Fruit fly (Drosophila melanogaster): Measurements from ENCODE around the gene Prosbeta5R2.

- TF ChIP-seq CG2889 (GFP tag; IDR thresholded peaks at IDR 0.05) (no peak), ssp (GFP tag; IDR thresholded peaks at IDR 0.05) (no peak), CG10431 (GFP tag; optimal IDR thresholded peaks at IDR 0.05) (no peak), CG10209 (GFP tag; optimal IDR thresholded peaks at IDR 0.05) (no peak), chn (GFP tag; optimal IDR thresholded peaks at IDR 0.05) (no peak), CG3847 (GFP tag; IDR thresholded peaks at IDR 0.05) (no peak), CG34422 (GFP tag; IDR thresholded peaks at IDR 0.05) (no peak), CG4820 (GFP tag; optimal IDR thresholded peaks at IDR 0.05) (no peak), pita (GFP tag; optimal IDR thresholded peaks at IDR 0.05) (no peak), run (tag; optimal IDR thresholded peaks at IDR 0.05) (no peak), CG13775 (GFP tag; optimal IDR thresholded peaks at IDR 0.05) (no peak), slp2 (GFP tag; optimal IDR thresholded peaks at IDR 0.05) (no peak), nerfin-1 (tag; optimal IDR thresholded peaks at IDR 0.05) (no peak), CG32532 (GFP tag; IDR thresholded peaks at IDR 0.05) (no peak)
These were observed at the start of gene Prosbeta5R2 for dm6 chr2L:17990118-17990517.
